Worm (Caenorhabditis elegans) whole organism, late embryonic: ENCODE results near the gene tlk-1.

Source experiments
- K02D7.2 ChIP-seq: sonication (generic microtip); optimal IDR thresholded peaks from 2 replicates; lab custom pipeline; 2017; ENCODE audit warnings: mild to moderate bottlenecking, missing genetic modification characterization, missing compliant biosample characterization
- ama-1 ChIP-seq: fragments of 150-350 bp; optimal IDR thresholded peaks from 2 replicates; lab custom pipeline; 2014
- ceh-48 ChIP-seq: sonication (generic microtip); optimal IDR thresholded peaks from 2 replicates; lab custom pipeline; 2016; ENCODE audit warnings: missing genetic modification characterization, inconsistent platforms, missing compliant biosample characterization
- hlh-30 ChIP-seq: sonication (generic microtip); optimal IDR thresholded peaks from 2 replicates; lab custom pipeline; 2017; ENCODE audit warnings: antibody characterized with exemption, missing genetic modification characterization, missing compliant biosample characterization; ENCODE audit not compliant: insufficient read depth
- syd-9 ChIP-seq: sonication (generic microtip); optimal IDR thresholded peaks from 2 replicates; lab custom pipeline; 2016; ENCODE audit warnings: mild to moderate bottlenecking, missing genetic modification characterization, moderate library complexity, missing compliant biosample characterization
- tbx-2 ChIP-seq: sonication (generic microtip); optimal IDR thresholded peaks from 2 replicates; lab custom pipeline; 2016; ENCODE audit warnings: missing genetic modification characterization, missing compliant biosample characterization
- ztf-16 ChIP-seq: sonication (generic microtip); optimal IDR thresholded peaks from 2 replicates; lab custom pipeline; 2017; ENCODE audit warnings: missing genetic modification characterization, missing compliant biosample characterization

DNA sequence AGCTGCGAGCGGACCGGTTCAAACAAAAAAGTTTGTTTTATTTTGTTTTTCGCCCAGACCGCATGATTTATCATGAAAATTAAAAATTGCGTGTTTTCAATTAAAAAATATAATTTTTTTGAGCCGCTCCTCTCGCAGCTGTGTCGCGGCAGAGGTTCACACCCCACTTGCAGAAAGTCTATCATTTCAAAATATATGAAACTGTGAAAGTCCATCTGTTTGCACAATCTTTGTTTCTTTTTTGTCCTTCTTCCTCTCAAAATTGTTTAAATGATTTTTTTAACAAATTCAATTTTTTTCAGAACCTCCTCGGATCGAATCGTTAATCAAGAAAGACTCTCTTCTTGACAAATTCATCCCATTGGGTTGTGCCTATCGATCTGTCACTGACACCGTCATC, at the start of gene tlk-1:
- TF ChIP-seq K02D7.2 (tag; lab: Kevin White, UChicago) (no peak), ztf-16 (tag; lab: Kevin White, UChicago) (no peak), ceh-48 (tag; lab: Kevin White, UChicago) (no peak), hlh-30 (tag; lab: Kevin White, UChicago) (no peak), syd-9 (tag; lab: Kevin White, UChicago) (no peak), tbx-2 (tag; lab: Kevin White, UChicago) (no peak), ama-1 (no peak)
